Worm (Caenorhabditis elegans): Measurements from ENCODE around the gene F54H5.14.

DNA sequence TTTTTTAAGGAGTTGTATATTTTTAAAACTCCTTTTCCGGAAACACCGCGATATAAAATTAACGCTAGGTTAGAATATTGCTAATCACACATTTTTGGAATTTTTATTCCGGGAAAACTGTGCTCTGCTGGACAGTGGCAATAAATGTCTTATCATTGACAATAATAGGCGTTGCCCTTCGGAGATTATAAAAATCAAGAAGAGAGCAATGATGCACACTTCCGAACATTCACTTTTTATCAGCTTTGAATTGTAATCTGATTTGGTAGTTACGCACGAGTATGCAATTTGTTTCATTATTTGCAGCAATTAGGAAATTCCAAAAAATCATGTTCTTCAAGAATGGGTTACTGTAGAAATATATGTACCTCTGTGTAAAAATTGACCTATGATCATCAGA is 9.1 kb downstream of the F54H5.14 start:
- TF ChIP-seq him-1 (tag; optimal IDR thresholded peaks at IDR 0.05): no peak
- TF ChIP-seq dao-5 (tag; optimal IDR thresholded peaks at IDR 0.05): no peak
- TF ChIP-seq W03F9.2 (tag; optimal IDR thresholded peaks at IDR 0.05): no peak

Measured in whole organism, L4/young adult.